Fruit fly (Drosophila melanogaster) Kc167 (cell line): ENCODE measurements around the gene DCX-EMAP.

Experiments
- Myc ChIP-seq: fragments of >200 bp; optimal IDR thresholded peaks from 2 replicates; lab custom pipeline; 2017; ENCODE audit warnings: missing external identifiers
- h ChIP-seq: fragments of >200 bp; optimal IDR thresholded peaks from 3 replicates; lab custom pipeline; 2018; ENCODE audit warnings: missing external identifiers
- psq ChIP-seq: fragments of >200 bp; optimal IDR thresholded peaks from 2 replicates; lab custom pipeline; 2017; ENCODE audit warnings: missing external identifiers
- ttk ChIP-seq: sonication (Bioruptor generic); optimal IDR thresholded peaks from 2 replicates; lab custom pipeline; 2017; ENCODE audit warnings: missing external identifiers

dm6 chr3L:14964862-14965261 lies 61.3 kb downstream of the DCX-EMAP start:
- no peak for TF ChIP-seq Myc (lab: Kevin White, UChicago)
- no peak for TF ChIP-seq ttk (lab: Kevin White, UChicago)
- TF ChIP-seq psq: no peak
- TF ChIP-seq h (lab: Kevin White, UChicago): no peak
